Fruit fly (Drosophila melanogaster) whole organism, embryonic: ENCODE results near the gene CG46244.

ENCODE experiments used
- Aef1 ChIP-seq: fragments of 200-800 bp; sonication (Bioruptor generic); IDR thresholded peaks from 3 replicates; pipeline ENCODE4 v1.3.6; 2022; ENCODE audit warnings: missing biosample characterization, missing genetic modification characterization
- Bteb2 ChIP-seq: fragments of 200-800 bp; sonication (Bioruptor generic); optimal IDR thresholded peaks from 2 replicates; lab custom pipeline; 2016; ENCODE audit warnings: missing biosample characterization, missing genetic modification characterization
- CG10543 ChIP-seq: fragments of 200-800 bp; sonication (Bioruptor generic); optimal IDR thresholded peaks from 3 replicates; lab custom pipeline; 2017; ENCODE audit warnings: missing biosample characterization, mild to moderate bottlenecking, missing genetic modification characterization, moderate library complexity
- CG12942 ChIP-seq: fragments of 200-800 bp; sonication (Bioruptor generic); optimal IDR thresholded peaks from 3 replicates; lab custom pipeline; 2016; ENCODE audit warnings: missing biosample characterization, missing genetic modification characterization
- CG13123 ChIP-seq: fragments of 200-800 bp; sonication (Bioruptor generic); optimal IDR thresholded peaks from 2 replicates; lab custom pipeline; 2016; ENCODE audit warnings: missing biosample characterization, missing genetic modification characterization
- CG13894 ChIP-seq: fragments of 200-800 bp; sonication (Bioruptor generic); optimal IDR thresholded peaks from 3 replicates; lab custom pipeline; 2018; ENCODE audit warnings: missing biosample characterization, mild to moderate bottlenecking, missing genetic modification characterization, moderate library complexity
- CG14710 ChIP-seq: fragments of 200-800 bp; sonication (Bioruptor generic); optimal IDR thresholded peaks from 3 replicates; lab custom pipeline; 2019; ENCODE audit warnings: missing biosample characterization, mild to moderate bottlenecking, missing genetic modification characterization, moderate library complexity
- CG17361 ChIP-seq: fragments of 200-800 bp; sonication (Bioruptor generic); IDR thresholded peaks from 3 replicates; pipeline ENCODE4 v1.3.6; 2022; ENCODE audit warnings: missing biosample characterization, missing genetic modification characterization
- CG17829 ChIP-seq: fragments of 200-800 bp; optimal IDR thresholded peaks from 2 replicates; lab custom pipeline; 2019; ENCODE audit warnings: missing biosample characterization, mild to moderate bottlenecking, missing genetic modification characterization, moderate library complexity
- CG18262 ChIP-seq: fragments of 200-800 bp; optimal IDR thresholded peaks from 3 replicates; lab custom pipeline; 2019; ENCODE audit warnings: missing biosample characterization, mild to moderate bottlenecking, missing genetic modification characterization, moderate library complexity
- CG1832 ChIP-seq: fragments of 200-800 bp; sonication (Bioruptor generic); optimal IDR thresholded peaks from 2 replicates; lab custom pipeline; 2017; ENCODE audit warnings: missing biosample characterization, mild to moderate bottlenecking, missing genetic modification characterization, inconsistent platforms
- CG18476 ChIP-seq: fragments of 200-800 bp; sonication (Bioruptor generic); optimal IDR thresholded peaks from 2 replicates; lab custom pipeline; 2016; ENCODE audit warnings: missing biosample characterization, mild to moderate bottlenecking, missing genetic modification characterization
- CG18599 ChIP-seq: fragments of 200-800 bp; sonication (Bioruptor generic); optimal IDR thresholded peaks from 3 replicates; lab custom pipeline; 2017; ENCODE audit warnings: missing biosample characterization, missing genetic modification characterization, mild to moderate bottlenecking, moderate library complexity, missing genetic modification reagents
- CG2199 ChIP-seq: fragments of 200-800 bp; sonication (Bioruptor generic); IDR thresholded peaks from 3 replicates; pipeline ENCODE4 v1.3.6; 2022; ENCODE audit warnings: missing biosample characterization, missing genetic modification characterization
- CG2875 ChIP-seq: fragments of 200-800 bp; sonication (Bioruptor generic); optimal IDR thresholded peaks from 2 replicates; lab custom pipeline; 2017; ENCODE audit warnings: missing biosample characterization, mild to moderate bottlenecking, missing genetic modification characterization, missing genetic modification reagents
- CG32772 ChIP-seq: fragments of 200-800 bp; sonication (Bioruptor generic); IDR thresholded peaks from 2 replicates; pipeline ENCODE4 v1.3.6; 2022; ENCODE audit warnings: missing biosample characterization, missing genetic modification characterization
- CG3407 ChIP-seq: fragments of 200-800 bp; sonication (Bioruptor generic); optimal IDR thresholded peaks from 2 replicates; lab custom pipeline; 2018; ENCODE audit warnings: missing biosample characterization, mild to moderate bottlenecking, missing genetic modification characterization
- CG3995 ChIP-seq: fragments of 200-800 bp; sonication (Bioruptor generic); optimal IDR thresholded peaks from 3 replicates; lab custom pipeline; 2016; ENCODE audit warnings: missing biosample characterization, missing genetic modification characterization
- CG4328 ChIP-seq: fragments of 200-800 bp; sonication (Bioruptor generic); optimal IDR thresholded peaks from 3 replicates; lab custom pipeline; 2017; ENCODE audit warnings: missing biosample characterization, missing genetic modification reagents, missing genetic modification characterization
- CG43689 ChIP-seq: fragments of 200-800 bp; sonication (Bioruptor generic); IDR thresholded peaks from 2 replicates; pipeline ENCODE4 v1.3.6; 2022; ENCODE audit warnings: missing biosample characterization, missing genetic modification characterization
- CG4854 ChIP-seq: fragments of 200-800 bp; sonication (Bioruptor generic); optimal IDR thresholded peaks from 2 replicates; lab custom pipeline; 2016; ENCODE audit warnings: missing biosample characterization, missing genetic modification characterization, inconsistent platforms
- CG6254 ChIP-seq: fragments of 200-800 bp; sonication (Bioruptor generic); optimal IDR thresholded peaks from 3 replicates; lab custom pipeline; 2017; ENCODE audit warnings: mild to moderate bottlenecking, missing biosample characterization, missing genetic modification reagents, missing genetic modification characterization
- CG7271 ChIP-seq: fragments of 200-800 bp; sonication (Bioruptor generic); optimal IDR thresholded peaks from 2 replicates; lab custom pipeline; 2018; ENCODE audit warnings: missing biosample characterization, mild to moderate bottlenecking, missing genetic modification characterization, moderate library complexity
- CG7372 ChIP-seq: fragments of 200-800 bp; sonication (Bioruptor generic); IDR thresholded peaks from 2 replicates; pipeline ENCODE4 v1.3.6; 2022; ENCODE audit warnings: missing biosample characterization, missing genetic modification characterization
- CG8388 ChIP-seq: fragments of 200-800 bp; sonication (Bioruptor generic); optimal IDR thresholded peaks from 2 replicates; lab custom pipeline; 2019; ENCODE audit warnings: missing biosample characterization, mild to moderate bottlenecking, missing genetic modification characterization, moderate library complexity
- CG8944 ChIP-seq: fragments of 200-800 bp; sonication (Bioruptor generic); optimal IDR thresholded peaks from 3 replicates; lab custom pipeline; 2016; ENCODE audit warnings: missing biosample characterization, missing genetic modification characterization
- CG9437 ChIP-seq: fragments of 200-800 bp; sonication (Bioruptor generic); optimal IDR thresholded peaks from 2 replicates; lab custom pipeline; 2018; ENCODE audit warnings: missing biosample characterization, mild to moderate bottlenecking, missing genetic modification characterization
- CG9817 ChIP-seq: fragments of 200-800 bp; sonication (Bioruptor generic); optimal IDR thresholded peaks from 2 replicates; lab custom pipeline; 2018; ENCODE audit warnings: missing biosample characterization, mild to moderate bottlenecking, missing genetic modification characterization, moderate library complexity
- HHEX ChIP-seq: fragments of 200-800 bp; sonication (Bioruptor generic); optimal IDR thresholded peaks from 3 replicates; lab custom pipeline; 2017; ENCODE audit warnings: missing biosample characterization, mild to moderate bottlenecking, missing genetic modification characterization, missing genetic modification reagents
- MBD-R2 ChIP-seq: fragments of 200-800 bp; sonication (Bioruptor generic); IDR thresholded peaks from 2 replicates; pipeline ENCODE4 v1.3.6; 2022; ENCODE audit warnings: missing biosample characterization, missing genetic modification characterization
- Max ChIP-seq: fragments of 200-800 bp; sonication (Bioruptor generic); optimal IDR thresholded peaks from 2 replicates; lab custom pipeline; 2016; ENCODE audit warnings: missing biosample characterization, mild to moderate bottlenecking, missing genetic modification characterization
- NFAT ChIP-seq: fragments of 200-800 bp; sonication (Bioruptor generic); IDR thresholded peaks from 2 replicates; pipeline ENCODE4 v1.3.6; 2022; ENCODE audit warnings: missing biosample characterization, missing genetic modification characterization
- NK7.1 ChIP-seq: fragments of 200-800 bp; sonication (Bioruptor generic); optimal IDR thresholded peaks from 3 replicates; lab custom pipeline; 2016; ENCODE audit warnings: missing biosample characterization, missing genetic modification characterization
- Oli ChIP-seq: fragments of 200-800 bp; sonication (Bioruptor generic); optimal IDR thresholded peaks from 2 replicates; lab custom pipeline; 2018; ENCODE audit warnings: missing biosample characterization, mild to moderate bottlenecking, missing genetic modification characterization, moderate library complexity
- PHDP ChIP-seq: fragments of 200-800 bp; sonication (Bioruptor generic); optimal IDR thresholded peaks from 3 replicates; lab custom pipeline; 2018; ENCODE audit warnings: missing biosample characterization, mild to moderate bottlenecking, missing genetic modification characterization, moderate library complexity
- Scr ChIP-seq: fragments of 200-800 bp; sonication (Bioruptor generic); IDR thresholded peaks from 2 replicates; pipeline ENCODE4 v1.3.6; 2022; ENCODE audit warnings: missing biosample characterization, missing genetic modification characterization; ENCODE audit not compliant: partially characterized antibody
- Usf ChIP-seq: fragments of 200-800 bp; sonication (Bioruptor generic); optimal IDR thresholded peaks from 2 replicates; lab custom pipeline; 2017; ENCODE audit warnings: missing genotype, missing biosample characterization, missing genetic modification characterization
- ase ChIP-seq: fragments of 200-800 bp; sonication (Bioruptor generic); IDR thresholded peaks from 3 replicates; pipeline ENCODE4 v1.3.6; 2022; ENCODE audit warnings: missing biosample characterization, missing genetic modification characterization
- ash1 ChIP-seq: fragments of 200-800 bp; sonication (Bioruptor generic); optimal IDR thresholded peaks from 2 replicates; lab custom pipeline; 2018; ENCODE audit warnings: missing biosample characterization, mild to moderate bottlenecking, missing genetic modification characterization
- br ChIP-seq: fragments of >200 bp; optimal IDR thresholded peaks from 2 replicates; lab custom pipeline; 2017
- chif ChIP-seq, 2 experiments: fragments of 200-800 bp; sonication (Bioruptor generic); optimal IDR thresholded peaks; 3 replicates each; lab custom pipeline; 2016; ENCODE audit warnings: missing biosample characterization in 2 of 2, missing genetic modification characterization in 2 of 2
- fd3F ChIP-seq: fragments of 200-800 bp; sonication (Bioruptor generic); optimal IDR thresholded peaks from 2 replicates; lab custom pipeline; 2018; ENCODE audit warnings: missing biosample characterization, mild to moderate bottlenecking, missing genetic modification characterization, moderate library complexity
- kni ChIP-seq: fragments of 200-800 bp; sonication (Bioruptor generic); optimal IDR thresholded peaks from 3 replicates; lab custom pipeline; 2017; ENCODE audit warnings: mild to moderate bottlenecking, missing biosample characterization, missing genetic modification reagents, missing genetic modification characterization
- odd ChIP-seq: fragments of 200-800 bp; sonication (Bioruptor generic); optimal IDR thresholded peaks from 2 replicates; lab custom pipeline; 2017; ENCODE audit warnings: missing biosample characterization, mild to moderate bottlenecking, missing genetic modification characterization
- p53 ChIP-seq: fragments of 200-800 bp; sonication (Bioruptor generic); optimal IDR thresholded peaks from 2 replicates; lab custom pipeline; 2016; ENCODE audit warnings: missing biosample characterization, missing genetic modification characterization
- pnt ChIP-seq: fragments of 200-800 bp; sonication (Bioruptor generic); optimal IDR thresholded peaks from 3 replicates; lab custom pipeline; 2016; ENCODE audit warnings: missing biosample characterization, missing genetic modification characterization
- sna ChIP-seq: fragments of 200-800 bp; sonication (Bioruptor generic); IDR thresholded peaks from 2 replicates; pipeline ENCODE4 v1.3.6; 2022; ENCODE audit warnings: missing biosample characterization, missing genetic modification characterization; ENCODE audit not compliant: partially characterized antibody
- ssp ChIP-seq: fragments of 200-800 bp; sonication (Bioruptor generic); IDR thresholded peaks from 2 replicates; pipeline ENCODE4 v1.3.6; 2022; ENCODE audit warnings: missing biosample characterization, missing genetic modification characterization
- tx ChIP-seq: fragments of 200-800 bp; sonication (Bioruptor generic); optimal IDR thresholded peaks from 2 replicates; lab custom pipeline; 2016; ENCODE audit warnings: missing biosample characterization, missing genetic modification characterization
- zf30C ChIP-seq: fragments of 200-800 bp; sonication (Bioruptor generic); optimal IDR thresholded peaks from 3 replicates; lab custom pipeline; 2018; ENCODE audit warnings: missing biosample characterization, mild to moderate bottlenecking, missing genetic modification characterization

The CG46244 gene

dm6 chr2L:19583926-19584392 is 22.4 kb upstream of the CG46244 start, which contains the start of the genes PCNA2 and CG10366 (continued):
- TF ChIP-seq Usf (no peak), sna (GFP tag; lab: Robert Waterston, UW) (0 out of 2 replicates have a peak, but pooled peaks have one; percentile 19), CG10543 (peak; percentile 52), MBD-R2 (GFP tag; lab: Robert Waterston, UW) (peak; percentile 94), CG3407 (GFP tag; lab: Kevin White, UChicago) (peak; percentile 24), CG14710 (tag; lab: Kevin White, UChicago) (peak; percentile 81), zf30C (GFP tag; lab: Kevin White, UChicago) (no peak), pnt (peak; percentile 69), CG17829 (tag; lab: Kevin White, UChicago) (peak; percentile 77), fd3F (GFP tag; lab: Kevin White, UChicago) (peak; percentile 38), CG12942 (GFP tag; lab: Kevin White, UChicago) (peak; percentile 66), Aef1 (GFP tag; lab: Robert Waterston, UW) (peak; percentile 34; the same call in 1 of the 3 replicates), kni (peak; percentile 42), CG8388 (GFP tag; lab: Kevin White, UChicago) (peak; percentile 26), ash1 (GFP tag; lab: Kevin White, UChicago) (no peak), tx (GFP tag; lab: Kevin White, UChicago) (peak; percentile 77), CG7271 (peak; percentile 50), Bteb2 (peak; percentile 53), Scr (GFP tag; lab: Robert Waterston, UW) (peak; percentile 57), CG4328 (peak; percentile 50), CG9817 (tag; lab: Kevin White, UChicago) (peak; percentile 77), NK7.1 (GFP tag; lab: Kevin White, UChicago) (peak; percentile 2), CG7372 (GFP tag; lab: Robert Waterston, UW) (peak; percentile 54; the same call in 1 of the 2 replicates), NFAT (GFP tag; lab: Robert Waterston, UW) (peak; percentile 52; the same call in 1 of the 2 replicates), CG6254 (GFP tag; lab: Kevin White, UChicago) (peak; percentile 27), CG2875 (GFP tag; lab: Kevin White, UChicago) (no peak), CG13894 (peak; percentile 0), CG3995 (GFP tag; lab: Kevin White, UChicago) (peak; percentile 65), p53 (GFP tag; lab: Kevin White, UChicago) (peak; percentile 38), CG18262 (tag; lab: Kevin White, UChicago) (peak; percentile 54), CG18476 (GFP tag; lab: Kevin White, UChicago) (peak; percentile 54), CG43689 (GFP tag; lab: Robert Waterston, UW) (no peak), CG4854 (GFP tag; lab: Kevin White, UChicago) (peak; percentile 52), chif (GFP tag; optimal IDR thresholded peaks at IDR 0.05; lab: Kevin White, UChicago) (peak; percentile 50 to 61), PHDP (tag; lab: Kevin White, UChicago) (peak; percentile 48), CG32772 (peak; percentile 27; the same call in 1 of the 2 replicates), Oli (peak; percentile 28), br (lab: Kevin White, UChicago) (no peak), odd (GFP tag; lab: Kevin White, UChicago) (no peak), CG2199 (GFP tag; lab: Robert Waterston, UW) (no peak), Max (peak; percentile 76), CG17361 (GFP tag; lab: Robert Waterston, UW) (peak; percentile 56; the same call in 2 of the 3 replicates), CG8944 (GFP tag; lab: Kevin White, UChicago) (peak; percentile 60), CG13123 (GFP tag; lab: Kevin White, UChicago) (peak; percentile 56), CG1832 (GFP tag; lab: Kevin White, UChicago) (no peak), ase (no peak), CG9437 (GFP tag; lab: Kevin White, UChicago) (peak; percentile 28), ssp (GFP tag; lab: Robert Waterston, UW) (peak; percentile 27; the same call in 1 of the 2 replicates), CG18599 (peak; percentile 59), HHEX (GFP tag; lab: Kevin White, UChicago) (peak; percentile 54)
